Worm (Caenorhabditis elegans) whole organism, young adult: ENCODE results near the gene clec-227.

Source experiments
- F22D6.2 ChIP-seq: sonication (generic microtip); optimal IDR thresholded peaks from 2 replicates; lab custom pipeline; 2016; ENCODE audit warnings: mild to moderate bottlenecking, missing genetic modification characterization, missing compliant biosample characterization
- F23B12.7 ChIP-seq: sonication (generic microtip); optimal IDR thresholded peaks from 2 replicates; lab custom pipeline; 2017; ENCODE audit warnings: missing genetic modification characterization, mild to moderate bottlenecking, missing compliant biosample characterization, antibody characterized with exemption, moderate library complexity; ENCODE audit not compliant: insufficient read depth
- F37B4.10 ChIP-seq: fragments of 200-800 bp; sonication (Bioruptor generic); IDR thresholded peaks from 2 replicates; pipeline ENCODE4 v1.3.6; 2022; ENCODE audit warnings: missing genetic modification characterization, missing compliant biosample characterization
- F55B11.4 ChIP-seq: sonication (generic microtip); optimal IDR thresholded peaks from 2 replicates; lab custom pipeline; 2016; ENCODE audit warnings: missing compliant biosample characterization, missing genetic modification characterization, borderline replicate concordance; ENCODE audit not compliant: insufficient read depth
- F57C9.4 ChIP-seq: sonication (generic microtip); optimal IDR thresholded peaks from 2 replicates; lab custom pipeline; 2017; ENCODE audit warnings: mild to moderate bottlenecking, missing genetic modification characterization, missing compliant biosample characterization
- T26A5.8 ChIP-seq: sonication (generic microtip); optimal IDR thresholded peaks from 2 replicates; lab custom pipeline; 2016; ENCODE audit warnings: missing genetic modification characterization, missing compliant biosample characterization
- Y56A3A.18 ChIP-seq: fragments of 200-800 bp; sonication (Bioruptor generic); IDR thresholded peaks from 2 replicates; pipeline ENCODE4 v1.3.6; 2022; ENCODE audit warnings: missing genetic modification reagents, missing genetic modification characterization, missing compliant biosample characterization
- aptf-2 ChIP-seq: fragments of 200-800 bp; sonication (Bioruptor generic); conservative IDR thresholded peaks from 2 replicates; pipeline ENCODE4 v1.3.6; 2022; ENCODE audit warnings: missing genetic modification reagents, missing genetic modification characterization, missing compliant biosample characterization
- aptf-3 ChIP-seq: fragments of 200-800 bp; sonication (Bioruptor generic); IDR thresholded peaks from 2 replicates; pipeline ENCODE4 v1.3.6; 2022; ENCODE audit warnings: missing genetic modification characterization, missing compliant biosample characterization
- attf-3 ChIP-seq: fragments of 200-800 bp; sonication (Bioruptor generic); conservative IDR thresholded peaks from 2 replicates; pipeline ENCODE4 v1.3.6; 2022; ENCODE audit warnings: missing genetic modification reagents, missing genetic modification characterization, missing compliant biosample characterization
- attf-5 ChIP-seq: fragments of 200-800 bp; sonication (Bioruptor generic); optimal IDR thresholded peaks from 2 replicates; lab custom pipeline; 2018; ENCODE audit warnings: mild to moderate bottlenecking, missing genetic modification characterization, missing compliant biosample characterization
- attf-6 ChIP-seq: fragments of 200-800 bp; sonication (Bioruptor generic); IDR thresholded peaks from 2 replicates; pipeline ENCODE4 v1.3.6; 2022; ENCODE audit warnings: missing genetic modification reagents, missing genetic modification characterization, missing compliant biosample characterization
- cebp-1 ChIP-seq, 2 experiments: fragments of 200-800 bp in 1 of 2; sonication (Bioruptor generic) in 1 of 2; sonication (generic microtip) in 1 of 2; IDR thresholded peaks in 1 of 2; optimal IDR thresholded peaks in 1 of 2; 2 replicates each; pipeline versions ENCODE4 v1.3.6 to Lab custom; 2017 to 2022; ENCODE audit warnings: missing compliant biosample characterization in 2 of 2, missing genetic modification characterization in 2 of 2, mild to moderate bottlenecking in 1 of 2, missing genetic modification reagents in 1 of 2, moderate library complexity in 1 of 2
- ceh-79 ChIP-seq: sonication (generic microtip); optimal IDR thresholded peaks from 2 replicates; lab custom pipeline; 2017; ENCODE audit warnings: mild to moderate bottlenecking, missing genetic modification characterization, missing compliant biosample characterization
- chd-7 ChIP-seq: sonication (generic microtip); optimal IDR thresholded peaks from 2 replicates; lab custom pipeline; 2016; ENCODE audit warnings: mild to moderate bottlenecking, missing genetic modification characterization, moderate library complexity, missing compliant biosample characterization
- dox-1 ChIP-seq: fragments of 200-800 bp; sonication (Bioruptor generic); IDR thresholded peaks from 2 replicates; pipeline ENCODE4 v1.3.6; 2022; ENCODE audit warnings: missing genetic modification reagents, missing genetic modification characterization, missing compliant biosample characterization
- dpff-1 ChIP-seq: sonication (generic microtip); optimal IDR thresholded peaks from 2 replicates; lab custom pipeline; 2017; ENCODE audit warnings: mild to moderate bottlenecking, missing genetic modification characterization, missing compliant biosample characterization
- efl-1 ChIP-seq: fragments of 150-350 bp; optimal IDR thresholded peaks from 2 replicates; lab custom pipeline; 2014; ENCODE audit warnings: missing biosample characterization, missing genetic modification reagents, missing genetic modification characterization
- hlh-26 ChIP-seq: fragments of 200-800 bp; sonication (Bioruptor generic); conservative IDR thresholded peaks from 2 replicates; pipeline ENCODE4 v1.3.6; 2022; ENCODE audit warnings: missing genetic modification reagents, missing genetic modification characterization, missing compliant biosample characterization
- hmg-1.2 ChIP-seq: fragments of 200-800 bp; sonication (Bioruptor generic); IDR thresholded peaks from 2 replicates; pipeline ENCODE4 v1.3.6; 2022; ENCODE audit warnings: missing genetic modification reagents, missing genetic modification characterization, missing compliant biosample characterization
- hmg-20 ChIP-seq: fragments of 200-800 bp; sonication (Bioruptor generic); IDR thresholded peaks from 2 replicates; pipeline ENCODE4 v1.3.6; 2022; ENCODE audit warnings: missing genetic modification reagents, missing genetic modification characterization, missing compliant biosample characterization
- lin-26 ChIP-seq: fragments of 200-800 bp; sonication (Bioruptor generic); IDR thresholded peaks from 2 replicates; pipeline ENCODE4 v1.3.6; 2022; ENCODE audit warnings: missing genetic modification reagents, missing genetic modification characterization, missing compliant biosample characterization
- lin-54 ChIP-seq: fragments of 200-800 bp; sonication (Bioruptor generic); optimal IDR thresholded peaks from 2 replicates; lab custom pipeline; 2018; ENCODE audit warnings: mild to moderate bottlenecking, missing genetic modification characterization, missing compliant biosample characterization
- madf-3 ChIP-seq: fragments of 200-800 bp; sonication (Bioruptor generic); IDR thresholded peaks from 2 replicates; pipeline ENCODE4 v1.3.6; 2022; ENCODE audit warnings: missing genetic modification reagents, missing genetic modification characterization, missing compliant biosample characterization
- nhr-80 ChIP-seq: sonication (generic microtip); optimal IDR thresholded peaks from 2 replicates; lab custom pipeline; 2016; ENCODE audit warnings: missing genetic modification characterization, missing compliant biosample characterization
- snpc-1.1 ChIP-seq: sonication (generic microtip); optimal IDR thresholded peaks from 2 replicates; lab custom pipeline; 2017; ENCODE audit warnings: missing genetic modification characterization, mild to moderate bottlenecking, missing compliant biosample characterization, antibody characterized with exemption, moderate library complexity, missing genotype, missing genetic modification reagents; ENCODE audit not compliant: insufficient read depth
- snpc-1.3 ChIP-seq: sonication (generic microtip); optimal IDR thresholded peaks from 2 replicates; lab custom pipeline; 2017; ENCODE audit warnings: missing genetic modification characterization, mild to moderate bottlenecking, missing compliant biosample characterization, antibody characterized with exemption, moderate library complexity, missing genotype, missing genetic modification reagents; ENCODE audit not compliant: insufficient read depth
- unc-62 ChIP-seq: fragments of 150-350 bp; optimal IDR thresholded peaks from 2 replicates; lab custom pipeline; 2014; ENCODE audit warnings: missing biosample characterization, missing genetic modification reagents, missing genetic modification characterization
- zfh-2 ChIP-seq: fragments of 200-800 bp; sonication (Bioruptor generic); conservative IDR thresholded peaks from 2 replicates; pipeline ENCODE4 v1.3.6; 2022; ENCODE audit warnings: missing genetic modification reagents, missing genetic modification characterization, missing compliant biosample characterization
- zim-3 ChIP-seq: sonication (generic microtip); optimal IDR thresholded peaks from 2 replicates; lab custom pipeline; 2017; ENCODE audit warnings: mild to moderate bottlenecking, missing genetic modification characterization, moderate library complexity, missing compliant biosample characterization
- ztf-26 ChIP-seq: sonication (generic microtip); optimal IDR thresholded peaks from 2 replicates; lab custom pipeline; 2017; ENCODE audit warnings: missing genetic modification characterization, missing compliant biosample characterization

The clec-227 gene

DNA sequence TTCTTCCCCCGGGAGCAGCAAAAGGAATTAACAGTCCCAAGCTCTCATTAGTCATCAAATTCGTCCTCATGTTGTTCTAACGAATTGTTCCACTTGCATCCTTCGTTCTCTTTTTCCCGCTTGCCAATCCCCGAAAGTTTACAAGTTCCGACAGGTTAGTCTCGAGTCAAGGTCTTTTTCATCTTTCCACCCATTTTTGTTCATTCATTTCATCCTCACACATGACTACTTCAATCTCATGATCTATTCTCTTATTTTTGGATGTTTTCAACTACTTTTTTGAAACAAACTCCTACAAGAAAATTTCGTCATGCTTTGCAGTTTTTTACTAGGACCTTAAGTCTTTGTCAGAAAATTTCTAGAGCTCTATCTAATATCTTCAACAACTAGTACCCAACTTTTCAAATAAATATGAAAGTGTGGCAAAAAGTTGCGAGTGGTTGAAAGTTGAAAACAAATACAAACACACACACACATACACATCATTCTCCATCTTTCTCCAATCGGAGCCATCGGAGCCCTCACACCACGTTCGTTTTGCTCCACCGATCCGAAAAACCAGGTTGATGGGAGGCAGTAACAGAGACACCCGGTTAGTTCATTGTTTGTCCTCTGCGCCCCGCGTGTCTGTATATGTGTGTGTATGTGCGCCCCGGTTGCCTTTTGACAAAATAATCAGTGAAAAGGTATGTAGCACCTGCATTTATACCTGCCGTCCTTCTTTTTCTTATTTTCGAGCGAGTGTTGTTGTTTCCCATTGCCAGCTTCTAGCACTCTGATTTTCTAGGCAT lies 26.9 kb downstream of the clec-227 start:
- TF ChIP-seq lin-26 (GFP tag; lab: Robert Waterston, UW) = peak; percentile 30; the same call in 1 of the 2 replicates
- TF ChIP-seq nhr-80 (tag; lab: Kevin White, UChicago) = peak; percentile 21
- TF ChIP-seq dox-1 (GFP tag; lab: Robert Waterston, UW) = peak; percentile 51; the same call in 1 of the 2 replicates
- no peak for TF ChIP-seq chd-7 (tag; lab: Kevin White, UChicago)

DNA sequence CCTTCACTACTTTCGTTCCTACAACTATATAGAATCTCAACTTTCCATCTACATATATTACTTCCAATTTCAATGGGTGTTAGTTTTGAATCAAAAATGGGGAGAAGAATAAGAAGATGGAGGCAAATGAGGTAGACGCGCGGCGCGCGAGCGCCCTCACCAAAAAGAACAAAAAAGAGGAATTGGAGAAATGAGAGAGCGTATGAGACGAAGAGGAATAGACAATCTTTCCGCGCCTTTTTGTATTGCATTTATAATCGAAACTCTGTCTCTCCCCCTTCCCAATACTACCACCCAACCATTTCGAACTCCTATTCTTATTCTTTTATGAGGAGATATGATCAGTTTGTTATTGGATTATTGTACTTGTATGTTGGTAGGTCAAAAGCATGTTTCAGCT lies 28.2 kb downstream of the clec-227 start:
- TF ChIP-seq hmg-1.2 = peak; percentile 71
- peak; percentile 14 for TF ChIP-seq efl-1 (GFP tag; lab: Kevin White, UChicago)
- TF ChIP-seq cebp-1 (GFP tag; IDR thresholded peaks at IDR 0.05; lab: Robert Waterston, UW) = no peak
- TF ChIP-seq cebp-1 (tag; optimal IDR thresholded peaks at IDR 0.05; lab: Kevin White, UChicago) = no peak

DNA sequence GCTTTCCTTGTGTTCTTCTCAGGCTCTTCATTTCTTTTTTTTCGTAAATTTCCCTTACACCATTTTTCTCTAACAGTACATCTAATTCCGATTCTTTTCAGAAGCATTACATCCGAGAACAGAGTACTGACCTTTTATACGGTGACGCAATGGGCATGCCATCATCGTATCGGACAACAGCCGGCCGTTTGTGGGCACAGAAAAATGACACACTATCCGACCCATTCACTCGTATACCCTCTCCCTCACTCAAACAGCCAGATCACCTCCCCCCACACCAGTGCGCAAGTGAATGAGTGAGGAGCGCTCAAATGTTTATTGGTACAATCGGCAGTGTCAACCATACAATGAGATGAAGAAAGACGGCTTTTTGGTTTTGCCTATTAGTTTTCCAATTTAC lies 28.8 kb downstream of the clec-227 start, which contains the start of gene R02D5.24:
Gene R02D5.24, plus strand, starts transcription at position 205 of the 400 bp plus-strand sequence.
- no peak for TF ChIP-seq aptf-2 (GFP tag; lab: Robert Waterston, UW)
- TF ChIP-seq F37B4.10 (GFP tag; lab: Robert Waterston, UW) = 0 out of 2 replicates have a peak, but pooled peaks have one; percentile 40

DNA sequence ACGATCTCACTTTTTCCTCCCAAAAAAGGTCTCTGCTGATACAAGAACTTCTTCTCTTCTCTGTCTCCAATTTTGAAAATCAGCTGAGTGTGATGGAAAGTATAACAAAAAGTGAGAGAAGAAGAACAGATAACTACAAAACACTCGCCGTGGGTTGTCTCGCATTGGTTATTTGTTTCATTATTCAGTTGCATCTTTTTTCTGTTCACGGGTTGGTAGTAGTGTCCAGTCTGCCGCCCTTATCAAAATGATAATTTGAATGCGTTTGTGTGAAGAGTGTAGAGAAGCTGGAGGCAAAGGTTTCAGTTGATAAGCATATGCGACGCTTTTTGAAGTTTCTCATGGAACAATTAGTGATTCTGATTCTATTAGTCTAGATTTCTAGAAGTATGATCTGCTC lies 30.7 kb downstream of the clec-227 start:
- TF ChIP-seq dox-1 (GFP tag; lab: Robert Waterston, UW) (0 out of 2 replicates have a peak, but pooled peaks have one; percentile 43), nhr-80 (tag; lab: Kevin White, UChicago) (peak; percentile 91), cebp-1 (GFP tag; IDR thresholded peaks at IDR 0.05; lab: Robert Waterston, UW) (no peak), cebp-1 (tag; optimal IDR thresholded peaks at IDR 0.05; lab: Kevin White, UChicago) (peak; percentile 37), F23B12.7 (tag; lab: Kevin White, UChicago) (no peak)

DNA sequence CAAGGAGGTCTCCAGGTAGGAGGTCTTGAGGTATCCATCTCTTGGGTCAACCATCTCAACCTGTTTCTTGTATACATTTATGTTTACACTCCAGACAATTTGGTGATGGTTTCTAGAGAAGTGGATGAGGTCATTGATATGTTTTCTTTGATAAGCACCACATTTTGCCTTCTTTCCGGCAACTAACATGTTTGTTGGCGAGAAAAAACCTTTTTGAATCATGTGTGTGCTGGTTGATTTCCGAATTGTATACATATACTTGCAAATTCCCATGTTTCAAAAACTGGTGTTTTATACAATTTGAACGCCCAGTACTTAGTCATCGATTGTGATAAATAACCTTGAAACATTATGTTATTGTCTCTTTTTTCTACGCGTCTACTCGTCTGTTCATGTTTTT lies 31.8 kb downstream of the clec-227 start:
- TF ChIP-seq unc-62 (GFP tag; lab: Kevin White, UChicago) (no peak), attf-6 (GFP tag; lab: Robert Waterston, UW) (no peak), T26A5.8 (no peak)

DNA sequence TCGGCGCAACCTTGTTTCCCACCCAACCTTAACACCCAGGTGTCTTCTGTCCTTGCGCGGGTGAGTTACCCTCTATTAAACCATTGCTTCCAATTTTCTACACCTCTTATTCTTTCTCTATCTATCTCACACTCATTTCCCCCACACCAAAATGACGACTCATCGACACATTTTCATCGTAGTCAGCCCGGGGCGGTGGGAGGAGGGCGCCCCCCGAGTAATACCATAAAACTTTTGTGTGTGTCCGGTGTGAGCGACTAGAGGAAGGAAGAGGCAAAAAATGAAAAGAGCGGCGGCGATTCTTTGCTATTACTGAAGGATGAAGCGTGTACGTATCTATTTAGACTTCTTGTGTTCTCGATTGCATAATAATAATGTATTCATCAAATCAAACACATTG lies 32.4 kb downstream of the clec-227 start:
- peak; percentile 37; the same call in 1 of the 2 replicates for TF ChIP-seq zfh-2 (GFP tag; lab: Robert Waterston, UW)
- no peak for TF ChIP-seq aptf-3
- TF ChIP-seq nhr-80 (tag; lab: Kevin White, UChicago) = peak; percentile 43
- TF ChIP-seq F57C9.4 (tag; lab: Kevin White, UChicago) = no peak
- no peak for TF ChIP-seq F22D6.2 (tag; lab: Kevin White, UChicago)
- no peak for TF ChIP-seq ztf-26 (tag; lab: Kevin White, UChicago)
- no peak for TF ChIP-seq dpff-1 (tag; lab: Kevin White, UChicago)
- TF ChIP-seq madf-3 = no peak
- no peak for TF ChIP-seq hlh-26 (GFP tag; lab: Robert Waterston, UW)
- TF ChIP-seq unc-62 (GFP tag; lab: Kevin White, UChicago) = no peak
- no peak for TF ChIP-seq lin-54 (GFP tag; lab: Kevin White, UChicago)
- TF ChIP-seq attf-3 = no peak
- TF ChIP-seq ceh-79 (tag; lab: Kevin White, UChicago) = no peak
- no peak for TF ChIP-seq snpc-1.1 (tag; lab: Kevin White, UChicago)
- TF ChIP-seq hmg-20 (GFP tag; lab: Robert Waterston, UW) = no peak
- TF ChIP-seq Y56A3A.18 (GFP tag; lab: Robert Waterston, UW) = no peak
- TF ChIP-seq snpc-1.3 (tag; lab: Kevin White, UChicago) = no peak
- no peak for TF ChIP-seq zim-3 (tag; lab: Kevin White, UChicago)
- 0 out of 2 replicates have a peak, but pooled peaks have one; percentile 15 for TF ChIP-seq dox-1 (GFP tag; lab: Robert Waterston, UW)
- TF ChIP-seq attf-5 = no peak
- TF ChIP-seq F55B11.4 (tag; lab: Kevin White, UChicago) = no peak
